Worm (Caenorhabditis elegans) whole organism, mixed stage, embryonic: ENCODE measurements around the gene col-39.

Experiments used
- elt-1 ChIP-seq: sonication (generic microtip); optimal IDR thresholded peaks from 2 replicates; lab custom pipeline; 2017; ENCODE audit warnings: missing genetic modification characterization, mild to moderate bottlenecking, missing compliant biosample characterization, antibody characterized with exemption, moderate library complexity, borderline replicate concordance; ENCODE audit not compliant: insufficient read depth
- flh-1 ChIP-seq: fragments of 200-800 bp; sonication (Bioruptor generic); optimal IDR thresholded peaks from 2 replicates; lab custom pipeline; 2018; ENCODE audit warnings: mild to moderate bottlenecking, missing genetic modification characterization, moderate library complexity, missing compliant biosample characterization
- mep-1 ChIP-seq: fragments of 150-350 bp; optimal IDR thresholded peaks from 2 replicates; lab custom pipeline; 2017; ENCODE audit warnings: missing biosample characterization, missing genetic modification reagents, missing genetic modification characterization, inconsistent platforms
- nhr-12 ChIP-seq: fragments of 150-350 bp; optimal IDR thresholded peaks from 2 replicates; lab custom pipeline; 2014; ENCODE audit warnings: missing biosample characterization, missing genetic modification characterization
- nhr-237 ChIP-seq: fragments of 150-350 bp; optimal IDR thresholded peaks from 2 replicates; lab custom pipeline; 2014; ENCODE audit warnings: missing biosample characterization, missing genetic modification characterization
- nhr-28 ChIP-seq: fragments of 150-350 bp; optimal IDR thresholded peaks from 2 replicates; lab custom pipeline; 2014; ENCODE audit warnings: missing biosample characterization, missing genetic modification characterization
- nhr-76 ChIP-seq: sonication (generic microtip); optimal IDR thresholded peaks from 2 replicates; lab custom pipeline; 2017; ENCODE audit warnings: missing biosample characterization, missing genetic modification characterization
- pha-4 ChIP-seq: fragments of 150-350 bp; optimal IDR thresholded peaks from 2 replicates; lab custom pipeline; 2018; ENCODE audit warnings: missing biosample characterization, missing genetic modification reagents, missing genetic modification characterization
- sem-2 ChIP-seq: fragments of 200-800 bp; sonication (Bioruptor generic); optimal IDR thresholded peaks from 2 replicates; lab custom pipeline; 2018; ENCODE audit warnings: mild to moderate bottlenecking, missing genetic modification characterization, missing compliant biosample characterization
- snpc-4 ChIP-seq: fragments of 150-350 bp; optimal IDR thresholded peaks from 2 replicates; lab custom pipeline; 2014; ENCODE audit warnings: missing biosample characterization, missing genetic modification characterization
- unc-120 ChIP-seq: sonication (generic microtip); optimal IDR thresholded peaks from 2 replicates; lab custom pipeline; 2017; ENCODE audit warnings: missing genetic modification characterization, missing compliant biosample characterization; ENCODE audit not compliant: poor library complexity, severe bottlenecking
- unc-62 ChIP-seq: fragments of 150-350 bp; optimal IDR thresholded peaks from 2 replicates; lab custom pipeline; 2014; ENCODE audit warnings: missing biosample characterization, missing genetic modification reagents, missing genetic modification characterization
- zip-8 ChIP-seq: fragments of 150-350 bp; optimal IDR thresholded peaks from 2 replicates; lab custom pipeline; 2014; ENCODE audit warnings: missing biosample characterization, missing genetic modification characterization
- ztf-11 ChIP-seq: fragments of 150-350 bp; optimal IDR thresholded peaks from 2 replicates; lab custom pipeline; 2014; ENCODE audit warnings: missing biosample characterization, missing genetic modification characterization

DNA sequence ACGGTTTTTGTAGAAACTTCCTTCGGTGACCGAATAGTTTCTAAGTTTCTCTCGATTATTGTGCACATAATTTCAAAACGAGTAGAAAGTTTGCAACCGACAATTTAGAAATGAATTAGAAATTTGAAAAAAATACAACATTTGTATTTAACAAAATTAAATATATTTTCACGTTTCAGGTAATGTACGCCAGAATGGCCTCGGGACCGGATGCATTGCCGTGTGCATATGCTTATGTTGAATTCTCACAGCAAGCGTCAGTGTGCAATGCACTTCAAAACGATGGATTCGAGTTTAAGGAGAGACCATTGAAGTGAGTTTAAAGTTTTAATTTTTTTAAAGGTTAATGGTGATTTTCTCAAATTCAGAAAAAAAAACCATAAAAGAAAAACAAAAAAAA is 43.8 kb upstream of the col-39 start, which contains the start of gene marc-2:
- no peak for TF ChIP-seq snpc-4 (tag; lab: Kevin White, UChicago)
- TF ChIP-seq zip-8 (tag; lab: Kevin White, UChicago): no peak
- TF ChIP-seq nhr-12 (tag; lab: Kevin White, UChicago): no peak
- TF ChIP-seq sem-2 (GFP tag; lab: Kevin White, UChicago): no peak
- no peak for TF ChIP-seq nhr-76 (tag; lab: Kevin White, UChicago)
- TF ChIP-seq flh-1 (GFP tag; lab: Kevin White, UChicago): no peak
- TF ChIP-seq nhr-237 (tag; lab: Kevin White, UChicago): no peak
- TF ChIP-seq nhr-28 (tag; lab: Kevin White, UChicago): no peak
- no peak for TF ChIP-seq mep-1 (tag; lab: Kevin White, UChicago)
- TF ChIP-seq unc-62: no peak
- TF ChIP-seq unc-120 (tag; lab: Kevin White, UChicago): no peak
- TF ChIP-seq elt-1 (tag; lab: Kevin White, UChicago): no peak
- no peak for TF ChIP-seq pha-4 (tag; lab: Kevin White, UChicago)
- no peak for TF ChIP-seq ztf-11 (tag; lab: Kevin White, UChicago)
